Worm (Caenorhabditis elegans) whole organism, mixed stage, embryonic: ENCODE data around the gene C08E3.1.

ENCODE experiments used
- M03D4.4 ChIP-seq: sonication (generic microtip); optimal IDR thresholded peaks from 2 replicates; lab custom pipeline; 2017; ENCODE audit warnings: mild to moderate bottlenecking, missing genetic modification characterization, missing compliant biosample characterization
- bed-3 ChIP-seq: fragments of 200-800 bp; sonication (Bioruptor generic); optimal IDR thresholded peaks from 3 replicates; lab custom pipeline; 2018; ENCODE audit warnings: mild to moderate bottlenecking, missing genetic modification characterization, moderate library complexity, missing compliant biosample characterization
- blmp-1 ChIP-seq: fragments of 150-350 bp; optimal IDR thresholded peaks from 2 replicates; lab custom pipeline; 2014; ENCODE audit warnings: missing biosample characterization, missing genetic modification characterization
- ceh-43 ChIP-seq: fragments of 200-800 bp; sonication (Bioruptor generic); optimal IDR thresholded peaks from 2 replicates; lab custom pipeline; 2018; ENCODE audit warnings: mild to moderate bottlenecking, missing genetic modification characterization, moderate library complexity, missing compliant biosample characterization
- ceh-83 ChIP-seq: fragments of 200-800 bp; sonication (Bioruptor generic); optimal IDR thresholded peaks from 2 replicates; lab custom pipeline; 2018; ENCODE audit warnings: mild to moderate bottlenecking, missing genetic modification characterization, missing compliant biosample characterization
- ces-1 ChIP-seq: fragments of 150-350 bp; optimal IDR thresholded peaks from 2 replicates; lab custom pipeline; 2014; ENCODE audit warnings: missing biosample characterization, missing genetic modification reagents, missing genetic modification characterization
- cnd-1 ChIP-seq: fragments of 200-800 bp; sonication (Bioruptor generic); optimal IDR thresholded peaks from 2 replicates; lab custom pipeline; 2018; ENCODE audit warnings: mild to moderate bottlenecking, missing genetic modification characterization, missing compliant biosample characterization
- drap-1 ChIP-seq: fragments of 200-800 bp; sonication (Bioruptor generic); optimal IDR thresholded peaks from 3 replicates; lab custom pipeline; 2018; ENCODE audit warnings: mild to moderate bottlenecking, missing genetic modification characterization, missing compliant biosample characterization
- elt-1 ChIP-seq: sonication (generic microtip); optimal IDR thresholded peaks from 2 replicates; lab custom pipeline; 2017; ENCODE audit warnings: missing genetic modification characterization, mild to moderate bottlenecking, missing compliant biosample characterization, antibody characterized with exemption, moderate library complexity, borderline replicate concordance; ENCODE audit not compliant: insufficient read depth
- elt-3 ChIP-seq: fragments of 150-350 bp; optimal IDR thresholded peaks from 2 replicates; lab custom pipeline; 2014; ENCODE audit warnings: missing biosample characterization, missing genetic modification characterization
- flh-1 ChIP-seq: fragments of 200-800 bp; sonication (Bioruptor generic); optimal IDR thresholded peaks from 2 replicates; lab custom pipeline; 2018; ENCODE audit warnings: mild to moderate bottlenecking, missing genetic modification characterization, moderate library complexity, missing compliant biosample characterization
- ham-2 ChIP-seq: fragments of 200-800 bp; sonication (Bioruptor generic); optimal IDR thresholded peaks from 2 replicates; lab custom pipeline; 2018; ENCODE audit warnings: mild to moderate bottlenecking, missing genetic modification characterization, missing compliant biosample characterization
- hlh-1 ChIP-seq: fragments of 150-350 bp; optimal IDR thresholded peaks from 2 replicates; lab custom pipeline; 2014; ENCODE audit warnings: missing biosample characterization, missing genetic modification reagents, missing genetic modification characterization
- lin-13 ChIP-seq: fragments of 150-350 bp; optimal IDR thresholded peaks from 2 replicates; lab custom pipeline; 2014; ENCODE audit warnings: missing biosample characterization, missing genetic modification characterization
- lin-32 ChIP-seq: fragments of 200-800 bp; sonication (Bioruptor generic); optimal IDR thresholded peaks from 2 replicates; lab custom pipeline; 2018; ENCODE audit warnings: mild to moderate bottlenecking, missing genetic modification characterization, missing compliant biosample characterization
- lsy-2 ChIP-seq: fragments of 150-350 bp; optimal IDR thresholded peaks from 2 replicates; lab custom pipeline; 2014; ENCODE audit warnings: missing biosample characterization, missing genetic modification characterization
- mab-5 ChIP-seq: fragments of 150-350 bp; optimal IDR thresholded peaks from 2 replicates; lab custom pipeline; 2014; ENCODE audit warnings: missing biosample characterization, missing genetic modification characterization
- mep-1 ChIP-seq: fragments of 150-350 bp; optimal IDR thresholded peaks from 2 replicates; lab custom pipeline; 2017; ENCODE audit warnings: missing biosample characterization, missing genetic modification reagents, missing genetic modification characterization, inconsistent platforms
- mls-2 ChIP-seq: sonication (generic microtip); optimal IDR thresholded peaks from 2 replicates; lab custom pipeline; 2016; ENCODE audit warnings: mild to moderate bottlenecking, missing genetic modification characterization, moderate library complexity, missing compliant biosample characterization
- nhr-12 ChIP-seq: fragments of 150-350 bp; optimal IDR thresholded peaks from 2 replicates; lab custom pipeline; 2014; ENCODE audit warnings: missing biosample characterization, missing genetic modification characterization
- nhr-2 ChIP-seq: fragments of 150-350 bp; optimal IDR thresholded peaks from 2 replicates; lab custom pipeline; 2014; ENCODE audit warnings: missing biosample characterization, missing genetic modification characterization
- nhr-237 ChIP-seq: fragments of 150-350 bp; optimal IDR thresholded peaks from 2 replicates; lab custom pipeline; 2014; ENCODE audit warnings: missing biosample characterization, missing genetic modification characterization
- nhr-28 ChIP-seq: fragments of 150-350 bp; optimal IDR thresholded peaks from 2 replicates; lab custom pipeline; 2014; ENCODE audit warnings: missing biosample characterization, missing genetic modification characterization
- nhr-76 ChIP-seq: sonication (generic microtip); optimal IDR thresholded peaks from 2 replicates; lab custom pipeline; 2017; ENCODE audit warnings: missing biosample characterization, missing genetic modification characterization
- pha-4 ChIP-seq: fragments of 150-350 bp; optimal IDR thresholded peaks from 2 replicates; lab custom pipeline; 2018; ENCODE audit warnings: missing biosample characterization, missing genetic modification reagents, missing genetic modification characterization
- sem-2 ChIP-seq: fragments of 200-800 bp; sonication (Bioruptor generic); optimal IDR thresholded peaks from 2 replicates; lab custom pipeline; 2018; ENCODE audit warnings: mild to moderate bottlenecking, missing genetic modification characterization, missing compliant biosample characterization
- snpc-4 ChIP-seq: fragments of 150-350 bp; optimal IDR thresholded peaks from 2 replicates; lab custom pipeline; 2014; ENCODE audit warnings: missing biosample characterization, missing genetic modification characterization
- sptf-1 ChIP-seq: sonication (generic microtip); optimal IDR thresholded peaks from 2 replicates; lab custom pipeline; 2017; ENCODE audit warnings: mild to moderate bottlenecking, missing genetic modification characterization, moderate library complexity, missing compliant biosample characterization
- tbx-8 ChIP-seq: fragments of 200-800 bp; sonication (Bioruptor generic); optimal IDR thresholded peaks from 2 replicates; lab custom pipeline; 2018; ENCODE audit warnings: mild to moderate bottlenecking, missing genetic modification characterization, moderate library complexity, missing compliant biosample characterization
- unc-39 ChIP-seq: fragments of 150-350 bp; optimal IDR thresholded peaks from 2 replicates; lab custom pipeline; 2014; ENCODE audit warnings: missing biosample characterization, missing genetic modification characterization
- unc-62 ChIP-seq: fragments of 150-350 bp; optimal IDR thresholded peaks from 2 replicates; lab custom pipeline; 2014; ENCODE audit warnings: missing biosample characterization, missing genetic modification reagents, missing genetic modification characterization
- zip-8 ChIP-seq: fragments of 150-350 bp; optimal IDR thresholded peaks from 2 replicates; lab custom pipeline; 2014; ENCODE audit warnings: missing biosample characterization, missing genetic modification characterization
- ztf-11 ChIP-seq: fragments of 150-350 bp; optimal IDR thresholded peaks from 2 replicates; lab custom pipeline; 2014; ENCODE audit warnings: missing biosample characterization, missing genetic modification characterization

The C08E3.1 gene

DNA sequence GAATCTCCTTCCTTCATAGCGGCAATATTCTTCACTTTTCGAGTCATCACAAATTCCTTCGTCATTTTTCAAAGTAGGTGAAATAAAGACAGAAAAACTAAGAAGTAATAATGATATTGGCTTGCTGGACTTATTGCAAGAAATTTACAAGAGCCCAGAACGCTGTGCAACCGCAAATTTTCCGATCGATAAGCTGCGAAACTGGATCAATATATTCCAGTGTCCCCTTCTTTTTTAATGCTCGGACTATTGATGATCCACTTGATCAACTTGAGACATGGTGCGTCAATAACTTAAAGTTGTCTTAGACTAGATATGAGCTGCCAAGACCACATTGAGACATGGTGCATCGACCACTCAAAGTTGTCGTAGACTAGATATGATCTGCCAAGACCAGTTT is 27.5 kb upstream of the C08E3.1 start, which contains the start of gene bath-33:
Gene bath-33 (minus strand): TSS at position 101 of the 400 bp plus-strand sequence.
- TF ChIP-seq snpc-4 (tag; lab: Kevin White, UChicago) (no peak), nhr-2 (tag; lab: Kevin White, UChicago) (no peak), ham-2 (no peak), ceh-43 (GFP tag; lab: Kevin White, UChicago) (no peak), mep-1 (no peak), nhr-76 (tag; lab: Kevin White, UChicago) (no peak), elt-1 (tag; lab: Kevin White, UChicago) (no peak), lsy-2 (tag; lab: Kevin White, UChicago) (no peak), nhr-28 (tag; lab: Kevin White, UChicago) (no peak), tbx-8 (GFP tag; lab: Kevin White, UChicago) (no peak), nhr-12 (tag; lab: Kevin White, UChicago) (no peak), cnd-1 (no peak), ceh-83 (GFP tag; lab: Kevin White, UChicago) (no peak), blmp-1 (no peak), lin-32 (GFP tag; lab: Kevin White, UChicago) (no peak), ztf-11 (no peak), ces-1 (GFP tag; lab: Kevin White, UChicago) (no peak), lin-13 (tag; lab: Kevin White, UChicago) (no peak), nhr-237 (tag; lab: Kevin White, UChicago) (no peak), bed-3 (GFP tag; lab: Kevin White, UChicago) (no peak)

ce11 chrII:1607575-1607974 is 26.0 kb upstream of the C08E3.1 start:
- TF ChIP-seq sptf-1: no peak
- no peak for TF ChIP-seq hlh-1 (tag; lab: Kevin White, UChicago)
- no peak for TF ChIP-seq snpc-4 (tag; lab: Kevin White, UChicago)
- no peak for TF ChIP-seq nhr-28 (tag; lab: Kevin White, UChicago)
- TF ChIP-seq unc-39 (tag; lab: Kevin White, UChicago): no peak
- no peak for TF ChIP-seq M03D4.4 (tag; lab: Kevin White, UChicago)
- no peak for TF ChIP-seq elt-3 (tag; lab: Kevin White, UChicago)
- no peak for TF ChIP-seq lin-32 (GFP tag; lab: Kevin White, UChicago)
- no peak for TF ChIP-seq bed-3 (GFP tag; lab: Kevin White, UChicago)
- no peak for TF ChIP-seq nhr-237 (tag; lab: Kevin White, UChicago)
- no peak for TF ChIP-seq unc-62 (GFP tag; lab: Kevin White, UChicago)
- TF ChIP-seq drap-1 (GFP tag; lab: Kevin White, UChicago): no peak
- TF ChIP-seq ztf-11: no peak
- no peak for TF ChIP-seq lin-13 (tag; lab: Kevin White, UChicago)

DNA sequence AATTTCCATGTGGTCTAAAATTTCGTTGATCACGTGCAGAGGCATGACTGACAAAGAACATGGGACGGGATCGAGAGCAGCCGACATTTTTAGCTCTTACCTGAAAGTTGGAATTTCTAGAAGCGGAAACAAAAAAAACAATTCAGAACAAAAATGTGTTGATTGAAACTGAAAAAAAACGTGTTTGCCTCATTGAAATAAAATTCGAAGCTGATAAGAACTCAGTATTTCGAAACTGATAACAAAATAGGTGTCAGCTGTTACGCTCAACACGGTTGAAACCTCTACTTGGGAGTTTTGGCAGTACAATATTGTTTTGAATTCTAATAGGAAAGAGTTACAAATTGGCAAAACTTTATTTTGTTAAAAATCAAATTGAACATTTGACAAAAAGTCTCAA is 24.7 kb upstream of the C08E3.1 start:
- TF ChIP-seq snpc-4 (tag; lab: Kevin White, UChicago): no peak
- no peak for TF ChIP-seq mls-2 (tag; lab: Kevin White, UChicago)
- TF ChIP-seq drap-1 (GFP tag; lab: Kevin White, UChicago): no peak
- TF ChIP-seq cnd-1: no peak
- no peak for TF ChIP-seq lin-32 (GFP tag; lab: Kevin White, UChicago)
- TF ChIP-seq M03D4.4 (tag; lab: Kevin White, UChicago): no peak

ce11 chrII:1610630-1611029 is 23.0 kb upstream of the C08E3.1 start, which contains the start of gene fbxa-163:
TSS of gene fbxa-163 (minus strand) at chrII:1610730.
- TF ChIP-seq mab-5 (tag; lab: Kevin White, UChicago): no peak
- TF ChIP-seq mep-1: no peak
- TF ChIP-seq elt-3 (tag; lab: Kevin White, UChicago): no peak
- TF ChIP-seq ceh-43 (GFP tag; lab: Kevin White, UChicago): no peak
- no peak for TF ChIP-seq zip-8 (tag; lab: Kevin White, UChicago)
- no peak for TF ChIP-seq nhr-12 (tag; lab: Kevin White, UChicago)
- TF ChIP-seq unc-62 (GFP tag; lab: Kevin White, UChicago): no peak
- no peak for TF ChIP-seq M03D4.4 (tag; lab: Kevin White, UChicago)
- TF ChIP-seq ces-1 (GFP tag; lab: Kevin White, UChicago): no peak
- TF ChIP-seq unc-39 (tag; lab: Kevin White, UChicago): no peak
- TF ChIP-seq hlh-1 (tag; lab: Kevin White, UChicago): no peak
- TF ChIP-seq snpc-4 (tag; lab: Kevin White, UChicago): no peak
- no peak for TF ChIP-seq lin-32 (GFP tag; lab: Kevin White, UChicago)
- TF ChIP-seq drap-1 (GFP tag; lab: Kevin White, UChicago): no peak
- TF ChIP-seq bed-3 (GFP tag; lab: Kevin White, UChicago): no peak

DNA sequence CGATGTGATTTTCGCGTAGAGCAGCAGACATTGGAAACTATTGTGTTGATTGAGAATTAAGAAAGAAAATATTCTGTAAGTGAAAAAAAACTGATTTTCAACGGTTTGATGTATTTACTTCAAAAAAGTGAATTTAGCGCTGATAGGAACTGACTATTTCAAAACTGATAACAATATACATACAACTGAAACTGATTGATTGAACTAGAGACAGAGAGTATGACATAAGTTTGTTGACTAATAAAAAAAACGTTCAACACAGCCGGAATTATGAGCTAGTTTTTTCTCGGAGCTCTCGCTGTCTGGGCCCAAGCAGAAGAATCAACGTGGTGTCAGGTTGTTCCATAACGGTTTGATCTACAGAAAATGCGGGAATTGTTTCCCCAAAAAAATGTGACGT is 19.6 kb upstream of the C08E3.1 start, which contains the start of gene fbxa-164:
Gene fbxa-164 (minus strand): TSS at position 101 of the 400 bp plus-strand sequence.
- no peak for TF ChIP-seq pha-4
- TF ChIP-seq nhr-76 (tag; lab: Kevin White, UChicago): no peak
- no peak for TF ChIP-seq elt-1 (tag; lab: Kevin White, UChicago)
- no peak for TF ChIP-seq sptf-1
- no peak for TF ChIP-seq ceh-83 (GFP tag; lab: Kevin White, UChicago)
- TF ChIP-seq ces-1 (GFP tag; lab: Kevin White, UChicago): no peak
- no peak for TF ChIP-seq sem-2 (GFP tag; lab: Kevin White, UChicago)
- no peak for TF ChIP-seq lin-13 (tag; lab: Kevin White, UChicago)
- no peak for TF ChIP-seq unc-39 (tag; lab: Kevin White, UChicago)
- no peak for TF ChIP-seq lin-32 (GFP tag; lab: Kevin White, UChicago)
- no peak for TF ChIP-seq cnd-1
- TF ChIP-seq tbx-8 (GFP tag; lab: Kevin White, UChicago): no peak
- TF ChIP-seq flh-1: no peak
- no peak for TF ChIP-seq bed-3 (GFP tag; lab: Kevin White, UChicago)
- TF ChIP-seq ztf-11: no peak
- TF ChIP-seq nhr-28 (tag; lab: Kevin White, UChicago): no peak
- TF ChIP-seq mep-1: no peak
- TF ChIP-seq, all 35 proteins: peak for 0
